Fruit fly (Drosophila melanogaster) Kc167 (cell line): ENCODE results near the gene TTLL1B.

Source experiments
- Myc ChIP-seq: fragments of >200 bp; optimal IDR thresholded peaks from 2 replicates; lab custom pipeline; 2017; ENCODE audit warnings: missing external identifiers
- Sin3A ChIP-seq: fragments of >200 bp; optimal IDR thresholded peaks from 2 replicates; lab custom pipeline; 2018; ENCODE audit warnings: missing external identifiers
- h ChIP-seq: fragments of >200 bp; optimal IDR thresholded peaks from 3 replicates; lab custom pipeline; 2018; ENCODE audit warnings: missing external identifiers
- insv ChIP-seq: fragments of >200 bp; optimal IDR thresholded peaks from 3 replicates; lab custom pipeline; 2018; ENCODE audit warnings: missing external identifiers
- ttk ChIP-seq: sonication (Bioruptor generic); optimal IDR thresholded peaks from 2 replicates; lab custom pipeline; 2017; ENCODE audit warnings: missing external identifiers

dm6 chr3L:4684622-4685276, 36.7 kb downstream of the TTLL1B start:
- TF ChIP-seq insv (lab: Kevin White, UChicago) (no peak), Myc (lab: Kevin White, UChicago) (no peak), ttk (lab: Kevin White, UChicago) (no peak), h (no peak), Sin3A (no peak)
